Worm (Caenorhabditis elegans): ENCODE measurements around the gene C44H9.5.

The C44H9.5 gene

ce11 chrV:12849736-12850135 is at the start of gene C44H9.5:
TSS of gene C44H9.5 (minus strand) at chrV:12849864.
- TF ChIP-seq skn-1 (tag; optimal IDR thresholded peaks at IDR 0.05) (no peak), Y116A8C.19 (tag; optimal IDR thresholded peaks at IDR 0.05; ENCODE audit: borderline replicate concordance) (no peak)

DNA sequence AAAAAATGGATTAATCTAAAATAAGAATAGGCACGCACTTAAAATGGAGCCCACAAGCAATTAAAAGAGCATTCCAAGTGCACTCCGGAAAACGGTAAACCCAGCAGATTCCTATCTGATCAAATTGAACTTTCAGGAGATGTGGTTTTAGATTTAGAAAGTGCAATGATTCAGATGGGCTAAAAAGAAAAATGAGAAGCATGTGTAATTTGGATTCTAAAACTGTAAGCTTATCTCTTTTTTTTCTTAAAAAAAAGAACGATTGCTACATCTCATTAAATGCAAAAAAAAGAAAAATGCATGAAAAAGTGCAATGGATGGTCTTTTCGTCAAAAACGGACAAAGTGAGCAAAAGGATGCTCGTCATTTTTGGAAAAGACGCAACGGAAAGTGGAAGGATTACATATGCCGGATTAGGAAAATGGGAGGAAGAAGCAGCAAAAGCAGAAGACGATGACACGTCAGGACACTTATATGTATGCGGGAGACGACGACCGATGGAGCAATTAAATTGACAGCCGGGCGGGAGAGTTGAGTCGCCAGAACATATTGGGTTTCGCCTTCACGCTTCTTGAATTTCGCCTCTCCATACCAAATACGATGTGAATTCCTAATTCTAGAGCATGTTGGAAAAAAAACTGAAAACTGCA is 49.0 kb upstream of the C44H9.5 start:
- TF ChIP-seq fkh-8 (tag; optimal IDR thresholded peaks at IDR 0.05) (no peak), hpl-2 (GFP tag; optimal IDR thresholded peaks at IDR 0.05) (no peak), mep-1 (tag; optimal IDR thresholded peaks at IDR 0.05) (no peak), ets-5 (GFP tag; IDR thresholded peaks at IDR 0.05) (no peak), pax-3 (tag; optimal IDR thresholded peaks at IDR 0.05) (peak; percentile 32), egl-13 (tag; optimal IDR thresholded peaks at IDR 0.05) (peak; percentile 8), lin-14 (GFP tag; optimal IDR thresholded peaks at IDR 0.05) (peak; percentile 41), nhr-77 (tag; optimal IDR thresholded peaks at IDR 0.05) (no peak), ceh-82 (tag; optimal IDR thresholded peaks at IDR 0.05) (peak in 1 of 3 experiments; percentile 12), hlh-17 (GFP tag; optimal IDR thresholded peaks at IDR 0.05; ENCODE audit: borderline replicate concordance) (no peak), dsc-1 (tag; optimal IDR thresholded peaks at IDR 0.05) (peak; percentile 33), snu-23 (GFP tag; optimal IDR thresholded peaks at IDR 0.05) (no peak), elt-3 (tag; optimal IDR thresholded peaks at IDR 0.05) (no peak), ceh-63 (GFP tag; optimal IDR thresholded peaks at IDR 0.05) (peak; percentile 13), nhr-76 (tag; optimal IDR thresholded peaks at IDR 0.05) (no peak), efl-1 (optimal IDR thresholded peaks at IDR 0.05) (no peak), efl-1 (GFP tag; optimal IDR thresholded peaks at IDR 0.05 in 1 of 2) (peak in 1 of 2 experiments; percentile 60)

ce11 chrV:12897338-12897737 is 47.7 kb upstream of the C44H9.5 start:
- TF ChIP-seq lin-35 (GFP tag; optimal IDR thresholded peaks at IDR 0.05), result no peak

ce11 chrV:12896850-12897249 is 47.2 kb upstream of the C44H9.5 start:
- TF ChIP-seq unc-30 (tag; optimal IDR thresholded peaks at IDR 0.05) (no peak), hlh-4 (tag; optimal IDR thresholded peaks at IDR 0.05) (no peak), lin-39 (tag; optimal IDR thresholded peaks at IDR 0.05) (no peak), unc-98 (GFP tag; IDR thresholded peaks at IDR 0.05) (no peak), lin-15B (tag; optimal IDR thresholded peaks at IDR 0.05) (no peak), irx-1 (tag; optimal IDR thresholded peaks at IDR 0.05) (no peak), C04F5.9 (tag; optimal IDR thresholded peaks at IDR 0.05) (no peak), tlp-1 (tag; optimal IDR thresholded peaks at IDR 0.05) (no peak), lin-14 (GFP tag; optimal IDR thresholded peaks at IDR 0.05) (peak; percentile 9), nhr-77 (tag; optimal IDR thresholded peaks at IDR 0.05) (no peak), lin-13 (GFP tag; optimal IDR thresholded peaks at IDR 0.05) (no peak), nhr-12 (tag; optimal IDR thresholded peaks at IDR 0.05) (no peak), aly-2 (tag; optimal IDR thresholded peaks at IDR 0.05) (no peak), dsc-1 (tag; optimal IDR thresholded peaks at IDR 0.05) (peak; percentile 20), C16A3.4 (tag; optimal IDR thresholded peaks at IDR 0.05) (no peak), pqm-1 (tag; optimal IDR thresholded peaks at IDR 0.05) (no peak), ceh-82 (tag; optimal IDR thresholded peaks at IDR 0.05) (no peak), snu-23 (GFP tag; optimal IDR thresholded peaks at IDR 0.05) (no peak), blmp-1 (tag; optimal IDR thresholded peaks at IDR 0.05) (no peak), ets-5 (GFP tag; IDR thresholded peaks at IDR 0.05) (no peak), elt-2 (tag; optimal IDR thresholded peaks at IDR 0.05) (no peak), nhr-71 (tag; optimal IDR thresholded peaks at IDR 0.05) (peak; percentile 24), skn-1 (tag; optimal IDR thresholded peaks at IDR 0.05) (no peak), mab-9 (GFP tag; IDR thresholded peaks at IDR 0.05) (no peak), rnt-1 (tag; optimal IDR thresholded peaks at IDR 0.05) (peak; percentile 55), jun-1 (tag; optimal IDR thresholded peaks at IDR 0.05) (no peak)

Measured in whole organism, L1 larva.